Fruit fly (Drosophila melanogaster): ENCODE data around the gene CG6686.
A peak's percentile ranks its signal among the peaks of the same experiment; 100 is the strongest.

CG6686 gene

dm6 chr2L:11970853-11971397 lies 16.9 kb downstream of the CG6686 start (continued):
- 0 out of 4 replicates have a peak, but pooled peaks have one; percentile 7 for TF ChIP-seq Gug (GFP tag; IDR thresholded peaks at IDR 0.05)
- peak; percentile 69 for TF ChIP-seq HmgZ (tag; optimal IDR thresholded peaks at IDR 0.05)
- TF ChIP-seq CG4730 (GFP tag; IDR thresholded peaks at IDR 0.05), result no peak
- TF ChIP-seq Deaf1 (tag; optimal IDR thresholded peaks at IDR 0.05), result peak; percentile 78
- no peak for TF ChIP-seq hkb (optimal IDR thresholded peaks at IDR 0.05)
- TF ChIP-seq hkb (GFP tag; IDR thresholded peaks at IDR 0.05), result peak; percentile 45; the same call in 1 of the 2 replicates
- TF ChIP-seq Vsx1 (GFP tag; optimal IDR thresholded peaks at IDR 0.05), result peak; percentile 98
- TF ChIP-seq CG3065 (GFP tag; optimal IDR thresholded peaks at IDR 0.05), result no peak
- no peak for TF ChIP-seq fd64A (GFP tag; optimal IDR thresholded peaks at IDR 0.05)
- no peak for TF ChIP-seq CG3407 (GFP tag; optimal IDR thresholded peaks at IDR 0.05)
- TF ChIP-seq sd (tag; optimal IDR thresholded peaks at IDR 0.05), result peak; percentile 17
- TF ChIP-seq Opbp (GFP tag; IDR thresholded peaks at IDR 0.05; ENCODE audit: partially characterized antibody), result 0 out of 3 replicates have a peak, but pooled peaks have one; percentile 30
- TF ChIP-seq Kr (GFP tag; optimal IDR thresholded peaks at IDR 0.05), result peak; percentile 17
- TF ChIP-seq CG6854 (GFP tag; optimal IDR thresholded peaks at IDR 0.05), result peak; percentile 5
- no peak for TF ChIP-seq D19A (tag; optimal IDR thresholded peaks at IDR 0.05)
- peak; percentile 76 for TF ChIP-seq grau (tag; optimal IDR thresholded peaks at IDR 0.05)
- TF ChIP-seq CG14667 (GFP tag; IDR thresholded peaks at IDR 0.05), result no peak
- peak; percentile 48 for TF ChIP-seq crol (GFP tag; IDR thresholded peaks at IDR 0.05)
- TF ChIP-seq CG10267 (tag; optimal IDR thresholded peaks at IDR 0.05), result no peak
- peak in 1 of 2 experiments; percentile 43 for TF ChIP-seq Hr51 (GFP tag; optimal IDR thresholded peaks at IDR 0.05)
- peak; percentile 56; the same call in 1 of the 2 replicates for TF ChIP-seq vvl (GFP tag; IDR thresholded peaks at IDR 0.05)
- no peak for TF ChIP-seq CG15514 (GFP tag; optimal IDR thresholded peaks at IDR 0.05)
- TF ChIP-seq CG18262 (tag; optimal IDR thresholded peaks at IDR 0.05), result no peak
- no peak for TF ChIP-seq ash1 (GFP tag; optimal IDR thresholded peaks at IDR 0.05)
- TF ChIP-seq CG17385 (GFP tag; optimal IDR thresholded peaks at IDR 0.05), result no peak
- TF ChIP-seq H15 (GFP tag; IDR thresholded peaks at IDR 0.05), result no peak
- TF ChIP-seq CG9817 (tag; optimal IDR thresholded peaks at IDR 0.05), result no peak
- TF ChIP-seq inv (GFP tag; IDR thresholded peaks at IDR 0.05; ENCODE audit: partially characterized antibody), result no peak; the same call in 1 of the 2 replicates
- peak; percentile 77 for TF ChIP-seq CG10366 (GFP tag; IDR thresholded peaks at IDR 0.05)
- TF ChIP-seq croc (GFP tag; conservative IDR thresholded peaks at IDR 0.05), result no peak
- TF ChIP-seq Meics (GFP tag; optimal IDR thresholded peaks at IDR 0.05), result peak; percentile 17
- TF ChIP-seq CG3847 (GFP tag; IDR thresholded peaks at IDR 0.05), result no peak
- peak; percentile 15 for TF ChIP-seq Blimp-1 (GFP tag; optimal IDR thresholded peaks at IDR 0.05)
- TF ChIP-seq abd-A (tag; optimal IDR thresholded peaks at IDR 0.05), result peak; percentile 64
- TF ChIP-seq CG10321 (GFP tag; IDR thresholded peaks at IDR 0.05), result peak; percentile 97
- no peak for TF ChIP-seq Six4 (GFP tag; optimal IDR thresholded peaks at IDR 0.05)
- TF ChIP-seq slp2 (GFP tag; optimal IDR thresholded peaks at IDR 0.05), result no peak
- TF ChIP-seq CG5245 (GFP tag; optimal IDR thresholded peaks at IDR 0.05), result no peak
- no peak for TF ChIP-seq CG1792 (GFP tag; optimal IDR thresholded peaks at IDR 0.05)
- no peak for TF ChIP-seq Rx (GFP tag; IDR thresholded peaks at IDR 0.05)
- TF ChIP-seq CG12659 (GFP tag; optimal IDR thresholded peaks at IDR 0.05), result peak; percentile 40
- TF ChIP-seq ewg (GFP tag; optimal IDR thresholded peaks at IDR 0.05), result no peak
- TF ChIP-seq grn (GFP tag; optimal IDR thresholded peaks at IDR 0.05), result peak; percentile 77
- TF ChIP-seq ase (GFP tag; IDR thresholded peaks at IDR 0.05), result 0 out of 3 replicates have a peak, but pooled peaks have one; percentile 40
- TF ChIP-seq CG4360 (GFP tag; IDR thresholded peaks at IDR 0.05), result peak; percentile 42
- TF ChIP-seq CG1647 (GFP tag; optimal IDR thresholded peaks at IDR 0.05), result peak; percentile 58
- TF ChIP-seq CG17802 (tag; optimal IDR thresholded peaks at IDR 0.05), result no peak
- TF ChIP-seq HHEX (GFP tag; optimal IDR thresholded peaks at IDR 0.05), result peak; percentile 23
- no peak for TF ChIP-seq CG13775 (GFP tag; optimal IDR thresholded peaks at IDR 0.05)
- peak; percentile 80 for TF ChIP-seq Med (GFP tag)

All from whole organism, embryonic.